Worm (Caenorhabditis elegans) whole organism, late embryonic: Measurements from ENCODE around the gene hlh-12.

Source experiments
- K02D7.2 ChIP-seq: sonication (generic microtip); optimal IDR thresholded peaks from 2 replicates; lab custom pipeline; 2017; ENCODE audit warnings: mild to moderate bottlenecking, missing genetic modification characterization, missing compliant biosample characterization
- K09A11.1 ChIP-seq: sonication (generic microtip); optimal IDR thresholded peaks from 2 replicates; lab custom pipeline; 2017; ENCODE audit warnings: antibody characterized with exemption, mild to moderate bottlenecking, missing genetic modification characterization, missing compliant biosample characterization; ENCODE audit not compliant: insufficient read depth
- Y22D7AL.16 ChIP-seq: sonication (generic microtip); optimal IDR thresholded peaks from 2 replicates; lab custom pipeline; 2016; ENCODE audit warnings: missing genetic modification characterization, missing compliant biosample characterization
- ceh-18 ChIP-seq: sonication (generic microtip); optimal IDR thresholded peaks from 2 replicates; lab custom pipeline; 2016; ENCODE audit warnings: missing genetic modification characterization, missing compliant biosample characterization
- ceh-24 ChIP-seq: sonication (generic microtip); optimal IDR thresholded peaks from 2 replicates; lab custom pipeline; 2016; ENCODE audit warnings: mild to moderate bottlenecking, missing genetic modification characterization, missing compliant biosample characterization
- ceh-30 ChIP-seq: fragments of 150-350 bp; optimal IDR thresholded peaks from 2 replicates; lab custom pipeline; 2014; ENCODE audit warnings: missing biosample characterization, missing genetic modification characterization
- ceh-34 ChIP-seq: sonication (generic microtip); optimal IDR thresholded peaks from 2 replicates; lab custom pipeline; 2016; ENCODE audit warnings: mild to moderate bottlenecking, missing genetic modification characterization, missing compliant biosample characterization
- ceh-45 ChIP-seq: fragments of 200-800 bp; sonication (Bioruptor generic); IDR thresholded peaks from 2 replicates; pipeline ENCODE4 v1.3.6; 2022; ENCODE audit warnings: missing genetic modification reagents, missing genetic modification characterization, missing compliant biosample characterization
- ceh-48 ChIP-seq: sonication (generic microtip); optimal IDR thresholded peaks from 2 replicates; lab custom pipeline; 2016; ENCODE audit warnings: missing genetic modification characterization, inconsistent platforms, missing compliant biosample characterization
- ceh-6 ChIP-seq: fragments of 200-800 bp; sonication (Bioruptor generic); optimal IDR thresholded peaks from 2 replicates; lab custom pipeline; 2018; ENCODE audit warnings: mild to moderate bottlenecking, missing genetic modification characterization, missing compliant biosample characterization
- che-1 ChIP-seq: sonication (generic microtip); optimal IDR thresholded peaks from 2 replicates; lab custom pipeline; 2016; ENCODE audit warnings: mild to moderate bottlenecking, missing genetic modification characterization, missing compliant biosample characterization
- dmd-4 ChIP-seq: sonication (generic microtip); optimal IDR thresholded peaks from 2 replicates; lab custom pipeline; 2016; ENCODE audit warnings: borderline replicate concordance, missing genetic modification characterization, missing compliant biosample characterization
- elt-2 ChIP-seq: sonication (generic microtip); optimal IDR thresholded peaks from 2 replicates; lab custom pipeline; 2016; ENCODE audit warnings: missing genetic modification reagents, missing genetic modification characterization, missing compliant biosample characterization
- elt-4 ChIP-seq: sonication (generic microtip); optimal IDR thresholded peaks from 2 replicates; lab custom pipeline; 2016; ENCODE audit warnings: missing genetic modification characterization, missing compliant biosample characterization
- ets-4 ChIP-seq: sonication (generic microtip); optimal IDR thresholded peaks from 2 replicates; lab custom pipeline; 2016; ENCODE audit warnings: missing genetic modification characterization, missing compliant biosample characterization
- eyg-1 ChIP-seq: sonication (generic microtip); optimal IDR thresholded peaks from 2 replicates; lab custom pipeline; 2016; ENCODE audit warnings: missing genotype, missing genetic modification characterization, missing compliant biosample characterization
- fkh-6 ChIP-seq: sonication (generic microtip); optimal IDR thresholded peaks from 2 replicates; lab custom pipeline; 2016; ENCODE audit warnings: missing genetic modification characterization, missing compliant biosample characterization
- gmeb-2 ChIP-seq: sonication (generic microtip); optimal IDR thresholded peaks from 2 replicates; lab custom pipeline; 2016; ENCODE audit warnings: missing genetic modification characterization, inconsistent platforms, missing compliant biosample characterization
- hlh-13 ChIP-seq: fragments of 200-800 bp; sonication (Bioruptor generic); optimal IDR thresholded peaks from 2 replicates; lab custom pipeline; 2018; ENCODE audit warnings: mild to moderate bottlenecking, missing genetic modification characterization, missing compliant biosample characterization
- hlh-6 ChIP-seq: sonication (generic microtip); optimal IDR thresholded peaks from 2 replicates; lab custom pipeline; 2016; ENCODE audit warnings: missing genotype, missing genetic modification characterization, missing compliant biosample characterization
- lin-11 ChIP-seq: fragments of 200-800 bp; sonication (Bioruptor generic); optimal IDR thresholded peaks from 2 replicates; lab custom pipeline; 2018; ENCODE audit warnings: mild to moderate bottlenecking, missing genetic modification characterization, missing compliant biosample characterization
- nhr-11 ChIP-seq: fragments of 150-350 bp; optimal IDR thresholded peaks from 2 replicates; lab custom pipeline; 2014; ENCODE audit warnings: missing biosample characterization, missing genetic modification characterization
- npax-4 ChIP-seq: sonication (generic microtip); optimal IDR thresholded peaks from 2 replicates; lab custom pipeline; 2016; ENCODE audit warnings: missing genetic modification characterization, missing compliant biosample characterization
- odd-2 ChIP-seq: sonication (generic microtip); optimal IDR thresholded peaks from 2 replicates; lab custom pipeline; 2017; ENCODE audit warnings: antibody characterized with exemption, mild to moderate bottlenecking, missing genetic modification characterization, missing compliant biosample characterization
- pat-9 ChIP-seq: fragments of 200-800 bp; sonication (Bioruptor generic); optimal IDR thresholded peaks from 2 replicates; lab custom pipeline; 2018; ENCODE audit warnings: mild to moderate bottlenecking, missing genetic modification characterization, moderate library complexity, missing compliant biosample characterization
- pax-1 ChIP-seq: fragments of 150-350 bp; optimal IDR thresholded peaks from 2 replicates; lab custom pipeline; 2014; ENCODE audit warnings: missing biosample characterization, missing genetic modification characterization
- ref-2 ChIP-seq: sonication (generic microtip); optimal IDR thresholded peaks from 2 replicates; lab custom pipeline; 2016; ENCODE audit warnings: missing genetic modification characterization, missing compliant biosample characterization
- rnt-1 ChIP-seq: sonication (generic microtip); optimal IDR thresholded peaks from 2 replicates; lab custom pipeline; 2016; ENCODE audit warnings: missing genetic modification characterization, missing compliant biosample characterization
- sox-2 ChIP-seq: fragments of 200-800 bp; sonication (Bioruptor generic); IDR thresholded peaks from 2 replicates; pipeline ENCODE4 v1.3.6; 2022; ENCODE audit warnings: missing genetic modification reagents, missing genetic modification characterization, missing compliant biosample characterization
- sox-4 ChIP-seq: sonication (generic microtip); optimal IDR thresholded peaks from 2 replicates; lab custom pipeline; 2017; ENCODE audit warnings: mild to moderate bottlenecking, missing genetic modification characterization, inconsistent platforms, missing compliant biosample characterization
- tbx-2 ChIP-seq: sonication (generic microtip); optimal IDR thresholded peaks from 2 replicates; lab custom pipeline; 2016; ENCODE audit warnings: missing genetic modification characterization, missing compliant biosample characterization
- tbx-7 ChIP-seq: sonication (generic microtip); optimal IDR thresholded peaks from 2 replicates; lab custom pipeline; 2016; ENCODE audit warnings: missing genotype, missing genetic modification characterization, missing compliant biosample characterization
- ttx-3 ChIP-seq: sonication (generic microtip); optimal IDR thresholded peaks from 2 replicates; lab custom pipeline; 2016; ENCODE audit warnings: missing genetic modification reagents, missing genetic modification characterization, missing compliant biosample characterization
- unc-3 ChIP-seq, 2 experiments: fragments of 200-800 bp in 1 of 2; sonication (Bioruptor generic) in 1 of 2; sonication (generic microtip) in 1 of 2; conservative IDR thresholded peaks in 1 of 2; optimal IDR thresholded peaks in 1 of 2; 2 replicates each; pipeline versions ENCODE4 v1.3.6 to Lab custom; 2016 to 2022; ENCODE audit warnings: missing compliant biosample characterization in 2 of 2, missing genetic modification characterization in 2 of 2, missing genetic modification reagents in 1 of 2
- unc-42 ChIP-seq: sonication (generic microtip); optimal IDR thresholded peaks from 2 replicates; lab custom pipeline; 2016; ENCODE audit warnings: missing genotype, missing genetic modification characterization, missing compliant biosample characterization
- ztf-16 ChIP-seq: sonication (generic microtip); optimal IDR thresholded peaks from 2 replicates; lab custom pipeline; 2017; ENCODE audit warnings: missing genetic modification characterization, missing compliant biosample characterization

Gene hlh-12

ce11 chrIV:8520594-8520993 lies 41.3 kb upstream of the hlh-12 start, which contains the start of gene pkg-2:
Gene pkg-2, plus strand, starts transcription at chrIV:8520894.
- no peak for TF ChIP-seq hlh-6 (tag; lab: Kevin White, UChicago)
- no peak for TF ChIP-seq K02D7.2 (tag; lab: Kevin White, UChicago)
- no peak for TF ChIP-seq ceh-45 (GFP tag; lab: Robert Waterston, UW)
- no peak for TF ChIP-seq ceh-34 (tag; lab: Kevin White, UChicago)
- no peak for TF ChIP-seq sox-2 (GFP tag; lab: Robert Waterston, UW)
- TF ChIP-seq pat-9, result no peak
- TF ChIP-seq elt-4 (tag; lab: Kevin White, UChicago), result no peak

- no peak for TF ChIP-seq sox-2 (GFP tag; lab: Robert Waterston, UW)
- TF ChIP-seq lin-11 (tag; lab: Kevin White, UChicago), result no peak
- no peak for TF ChIP-seq pat-9
- TF ChIP-seq pax-1 (tag; lab: Kevin White, UChicago), result no peak
- TF ChIP-seq fkh-6 (tag; lab: Kevin White, UChicago), result no peak
- no peak for TF ChIP-seq ztf-16 (tag; lab: Kevin White, UChicago)
- no peak for TF ChIP-seq gmeb-2 (tag; lab: Kevin White, UChicago)
- no peak for TF ChIP-seq ceh-48 (tag; lab: Kevin White, UChicago)
- TF ChIP-seq ceh-30 (tag; lab: Kevin White, UChicago), result no peak
- TF ChIP-seq tbx-7 (tag; lab: Kevin White, UChicago), result no peak
- TF ChIP-seq unc-3 (GFP tag; conservative IDR thresholded peaks at IDR 0.05; lab: Robert Waterston, UW), result no peak
- no peak for TF ChIP-seq unc-3 (tag; optimal IDR thresholded peaks at IDR 0.05; lab: Kevin White, UChicago)
- no peak for TF ChIP-seq ceh-24 (tag; lab: Kevin White, UChicago)
- no peak for TF ChIP-seq rnt-1 (tag; lab: Kevin White, UChicago)
These were observed 40.7 kb upstream of the hlh-12 start for ce11 chrIV:8519949-8520348.

ce11 chrIV:8514546-8514945 lies 35.3 kb upstream of the hlh-12 start:
- TF ChIP-seq eyg-1 (tag; lab: Kevin White, UChicago) (no peak), nhr-11 (tag; lab: Kevin White, UChicago) (no peak), tbx-2 (tag; lab: Kevin White, UChicago) (no peak), K09A11.1 (tag; lab: Kevin White, UChicago) (no peak), ttx-3 (no peak), elt-4 (tag; lab: Kevin White, UChicago) (no peak), ceh-6 (no peak)

ce11 chrIV:8513619-8514018 lies 34.4 kb upstream of the hlh-12 start, which contains the start of gene cks-1:
Gene cks-1, plus strand, starts transcription at chrIV:8513919.
- no peak for TF ChIP-seq ref-2 (tag; lab: Kevin White, UChicago)
- no peak for TF ChIP-seq ets-4 (tag; lab: Kevin White, UChicago)
- TF ChIP-seq elt-2, result no peak
- TF ChIP-seq ceh-6, result no peak
- no peak for TF ChIP-seq tbx-7 (tag; lab: Kevin White, UChicago)
- TF ChIP-seq hlh-6 (tag; lab: Kevin White, UChicago), result no peak
- no peak for TF ChIP-seq npax-4 (tag; lab: Kevin White, UChicago)
- no peak for TF ChIP-seq unc-42 (tag; lab: Kevin White, UChicago)
- TF ChIP-seq sox-4 (tag; lab: Kevin White, UChicago), result no peak
- no peak for TF ChIP-seq Y22D7AL.16
- TF ChIP-seq odd-2, result no peak
- TF ChIP-seq ceh-18 (tag; lab: Kevin White, UChicago), result no peak
- TF ChIP-seq dmd-4, result no peak
- no peak for TF ChIP-seq hlh-13
- TF ChIP-seq elt-4 (tag; lab: Kevin White, UChicago), result no peak
- TF ChIP-seq che-1 (tag; lab: Kevin White, UChicago), result no peak
